Worm (Caenorhabditis elegans) whole organism, L4 larva: ENCODE data around the gene ZK669.2.

Experiments
- F26F4.8 ChIP-seq: fragments of 200-800 bp; sonication (Bioruptor generic); conservative IDR thresholded peaks from 2 replicates; pipeline ENCODE4 v1.3.6; 2022; ENCODE audit warnings: missing genetic modification characterization, missing compliant biosample characterization
- T26A8.4 ChIP-seq: fragments of 200-800 bp; sonication (Bioruptor generic); IDR thresholded peaks from 2 replicates; pipeline ENCODE4 v1.3.6; 2022; ENCODE audit warnings: missing genetic modification characterization, missing compliant biosample characterization
- ama-1 ChIP-seq: fragments of 150-350 bp; optimal IDR thresholded peaks from 2 replicates; lab custom pipeline; 2014; ENCODE audit warnings: inconsistent platforms, mixed read lengths
- hlh-30 ChIP-seq: sonication (generic microtip); optimal IDR thresholded peaks from 2 replicates; lab custom pipeline; 2017; ENCODE audit warnings: antibody characterized with exemption, mild to moderate bottlenecking, missing genetic modification characterization, missing compliant biosample characterization; ENCODE audit not compliant: insufficient read depth
- lin-13 ChIP-seq: fragments of 150-350 bp; optimal IDR thresholded peaks from 2 replicates; lab custom pipeline; 2014; ENCODE audit warnings: missing biosample characterization, missing genetic modification reagents, missing genetic modification characterization
- lin-39 ChIP-seq: fragments of 150-350 bp; optimal IDR thresholded peaks from 2 replicates; lab custom pipeline; 2014; ENCODE audit warnings: missing biosample characterization, missing genetic modification reagents, missing genetic modification characterization
- madf-5 ChIP-seq, 2 experiments: fragments of 200-800 bp; sonication (Bioruptor generic); IDR thresholded peaks; 2 replicates each; pipeline ENCODE4 v1.3.6; 2022; ENCODE audit warnings: missing compliant biosample characterization in 2 of 2, missing genetic modification characterization in 2 of 2
- mxl-2 ChIP-seq: fragments of 200-800 bp; sonication (Bioruptor generic); conservative IDR thresholded peaks from 2 replicates; pipeline ENCODE4 v1.3.6; 2022; ENCODE audit warnings: missing genetic modification reagents, missing genetic modification characterization, missing compliant biosample characterization
- nhr-11 ChIP-seq: fragments of 150-350 bp; optimal IDR thresholded peaks from 2 replicates; lab custom pipeline; 2014; ENCODE audit warnings: missing biosample characterization, missing genetic modification characterization
- pqm-1 ChIP-seq: sonication (generic microtip); optimal IDR thresholded peaks from 2 replicates; lab custom pipeline; 2017; ENCODE audit warnings: missing biosample characterization, missing genetic modification characterization
- unc-62 ChIP-seq, 3 experiments: fragments of 150-350 bp in 1 of 3; sonication (generic microtip); optimal IDR thresholded peaks in 2 of 3; peaks in 1 of 3; 1 replicate in 1 of 3; 2 replicates in 2 of 3; lab custom pipeline; 2014 to 2017; ENCODE audit warnings: missing biosample characterization in 3 of 3, missing genetic modification characterization in 3 of 3, missing genetic modification reagents in 3 of 3, missing genotype in 1 of 3
- zag-1 ChIP-seq: fragments of 150-350 bp; optimal IDR thresholded peaks from 2 replicates; lab custom pipeline; 2014; ENCODE audit warnings: missing biosample characterization, missing genetic modification characterization

ce11 chrII:7968393-7968792 lies 30.4 kb upstream of the ZK669.2 start:
- no peak for TF ChIP-seq mxl-2
- no peak for TF ChIP-seq pqm-1
- no peak for TF ChIP-seq F26F4.8
- no peak for TF ChIP-seq unc-62 (GFP tag; optimal IDR thresholded peaks at IDR 0.05 in 1 of 2; lab: Kevin White, UChicago)
- TF ChIP-seq unc-62 (tag; optimal IDR thresholded peaks at IDR 0.05; lab: Kevin White, UChicago) = no peak
- no peak for TF ChIP-seq T26A8.4
- TF ChIP-seq ama-1 = no peak
- no peak for TF ChIP-seq hlh-30
- TF ChIP-seq madf-5 (GFP tag; IDR thresholded peaks at IDR 0.05; lab: Robert Waterston, UW) = no peak
- TF ChIP-seq nhr-11 (tag; lab: Kevin White, UChicago) = no peak
- TF ChIP-seq lin-39 = no peak
- TF ChIP-seq zag-1 (tag; lab: Kevin White, UChicago) = no peak
- no peak for TF ChIP-seq lin-13 (GFP tag; lab: Kevin White, UChicago)
